Fruit fly (Drosophila melanogaster) Kc167 (cell line): ENCODE measurements around the gene CG3032.

ENCODE experiments used
- Sin3A ChIP-seq: fragments of >200 bp; optimal IDR thresholded peaks from 2 replicates; lab custom pipeline; 2018; ENCODE audit warnings: missing external identifiers
- insv ChIP-seq: fragments of >200 bp; optimal IDR thresholded peaks from 3 replicates; lab custom pipeline; 2018; ENCODE audit warnings: missing external identifiers
- ttk ChIP-seq: sonication (Bioruptor generic); optimal IDR thresholded peaks from 2 replicates; lab custom pipeline; 2017; ENCODE audit warnings: missing external identifiers

DNA sequence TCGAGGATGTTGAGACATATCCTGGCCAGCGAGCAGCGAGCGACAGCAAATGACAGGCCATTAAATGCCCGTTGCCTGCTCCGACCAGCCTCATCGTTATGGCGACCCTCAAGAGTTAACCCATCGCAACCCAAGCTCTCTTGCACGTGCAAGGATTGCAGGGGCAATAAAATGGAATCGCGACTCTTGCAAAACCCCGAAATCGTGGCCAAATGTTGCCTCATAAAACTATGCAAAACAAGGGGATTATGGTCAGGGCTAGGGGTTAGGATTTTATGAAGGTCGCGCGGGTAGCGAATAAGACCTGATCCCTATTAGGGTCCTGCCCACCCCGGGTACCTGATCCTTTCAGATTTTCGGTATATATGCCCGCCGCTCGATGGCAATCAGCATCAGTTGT lies 35.4 kb upstream of the CG3032 start, which contains the start of gene nullo:
- TF ChIP-seq ttk (no peak), Sin3A (no peak), insv (lab: Kevin White, UChicago) (no peak)
